Worm (Caenorhabditis elegans): ENCODE results near the gene Y43F8B.17.

The Y43F8B.17 gene

ce11 chrV:19484507-19484906, at the start of gene Y43F8B.17:
TSS of gene Y43F8B.17 (plus strand) at chrV:19484721.
- TF ChIP-seq him-1 (tag; optimal IDR thresholded peaks at IDR 0.05) (no peak), dao-5 (tag; optimal IDR thresholded peaks at IDR 0.05) (no peak), W03F9.2 (tag; optimal IDR thresholded peaks at IDR 0.05) (no peak)

ce11 chrV:19436307-19436706, 48.2 kb upstream of the Y43F8B.17 start, which contains the start of gene C25F9.14:
TSS of gene C25F9.14 (plus strand) at chrV:19436484.
- TF ChIP-seq dao-5 (tag; optimal IDR thresholded peaks at IDR 0.05) (no peak), W03F9.2 (tag; optimal IDR thresholded peaks at IDR 0.05) (no peak), him-1 (tag; optimal IDR thresholded peaks at IDR 0.05) (no peak)

ce11 chrV:19443599-19443998, 40.9 kb upstream of the Y43F8B.17 start:
- no peak for TF ChIP-seq W03F9.2 (tag; optimal IDR thresholded peaks at IDR 0.05)
- TF ChIP-seq him-1 (tag; optimal IDR thresholded peaks at IDR 0.05) = no peak
- no peak for TF ChIP-seq dao-5 (tag; optimal IDR thresholded peaks at IDR 0.05)

ce11 chrV:19445442-19445841, 39.1 kb upstream of the Y43F8B.17 start, which contains the start of gene M04C3.1:
TSS of gene M04C3.1 (minus strand) at chrV:19445605.
- TF ChIP-seq dao-5 (tag; optimal IDR thresholded peaks at IDR 0.05) = no peak
- TF ChIP-seq him-1 (tag; optimal IDR thresholded peaks at IDR 0.05) = no peak
- no peak for TF ChIP-seq W03F9.2 (tag; optimal IDR thresholded peaks at IDR 0.05)

ce11 chrV:19448805-19449204, 35.7 kb upstream of the Y43F8B.17 start, which contains the start of gene M04C3.2:
TSS of gene M04C3.2 (minus strand) at chrV:19448905.
- TF ChIP-seq dao-5 (tag; optimal IDR thresholded peaks at IDR 0.05) (no peak), him-1 (tag; optimal IDR thresholded peaks at IDR 0.05) (no peak), W03F9.2 (tag; optimal IDR thresholded peaks at IDR 0.05) (no peak)

ce11 chrV:19449544-19449943, 35.0 kb upstream of the Y43F8B.17 start, which contains the start of gene M04C3.5:
TSS of gene M04C3.5 (plus strand) at chrV:19449733.
- TF ChIP-seq him-1 (tag; optimal IDR thresholded peaks at IDR 0.05) = no peak

ce11 chrV:19455650-19456049, 28.9 kb upstream of the Y43F8B.17 start, which contains the start of the genes Y43F8B.13 and Y43F8B.14:
TSS of gene Y43F8B.13 (plus strand) at chrV:19455950.
TSS of gene Y43F8B.14 (minus strand) at chrV:19455971.
- TF ChIP-seq W03F9.2 (tag; optimal IDR thresholded peaks at IDR 0.05) (no peak), dao-5 (tag; optimal IDR thresholded peaks at IDR 0.05) (no peak), him-1 (tag; optimal IDR thresholded peaks at IDR 0.05) (no peak)

ce11 chrV:19457120-19457519, 27.4 kb upstream of the Y43F8B.17 start, which contains the start of gene Y43F8B.24:
TSS of gene Y43F8B.24 (plus strand) at chrV:19457420.
- TF ChIP-seq him-1 (tag; optimal IDR thresholded peaks at IDR 0.05) (no peak), W03F9.2 (tag; optimal IDR thresholded peaks at IDR 0.05) (no peak), dao-5 (tag; optimal IDR thresholded peaks at IDR 0.05) (no peak)

ce11 chrV:19462020-19462419, 22.5 kb upstream of the Y43F8B.17 start, which contains the start of gene Y43F8B.15:
TSS of gene Y43F8B.15 (minus strand) at chrV:19462120.
- TF ChIP-seq him-1 (tag; optimal IDR thresholded peaks at IDR 0.05) = no peak
- TF ChIP-seq dao-5 (tag; optimal IDR thresholded peaks at IDR 0.05) = no peak
- no peak for TF ChIP-seq W03F9.2 (tag; optimal IDR thresholded peaks at IDR 0.05)

ce11 chrV:19462612-19463011, 21.9 kb upstream of the Y43F8B.17 start, which contains the start of gene Y43F8B.25:
TSS of gene Y43F8B.25 (plus strand) at chrV:19462912.
- TF ChIP-seq dao-5 (tag; optimal IDR thresholded peaks at IDR 0.05) (no peak), him-1 (tag; optimal IDR thresholded peaks at IDR 0.05) (no peak), W03F9.2 (tag; optimal IDR thresholded peaks at IDR 0.05) (no peak)

ce11 chrV:19467574-19467973, 16.9 kb upstream of the Y43F8B.17 start, which contains the start of gene Y43F8B.23:
TSS of gene Y43F8B.23 (minus strand) at chrV:19467648.
- TF ChIP-seq him-1 (tag; optimal IDR thresholded peaks at IDR 0.05) = no peak
- TF ChIP-seq dao-5 (tag; optimal IDR thresholded peaks at IDR 0.05) = no peak
- no peak for TF ChIP-seq W03F9.2 (tag; optimal IDR thresholded peaks at IDR 0.05)

ce11 chrV:19468083-19468482, 16.4 kb upstream of the Y43F8B.17 start, which contains the start of gene Y43F8B.12:
TSS of gene Y43F8B.12 (plus strand) at chrV:19468383.
- TF ChIP-seq W03F9.2 (tag; optimal IDR thresholded peaks at IDR 0.05) = no peak
- TF ChIP-seq dao-5 (tag; optimal IDR thresholded peaks at IDR 0.05) = no peak
- no peak for TF ChIP-seq him-1 (tag; optimal IDR thresholded peaks at IDR 0.05)

ce11 chrV:19470385-19470784, 14.1 kb upstream of the Y43F8B.17 start, which contains the start of gene Y43F8B.11:
TSS of gene Y43F8B.11 (plus strand) at chrV:19470685.
- TF ChIP-seq dao-5 (tag; optimal IDR thresholded peaks at IDR 0.05) = no peak
- no peak for TF ChIP-seq W03F9.2 (tag; optimal IDR thresholded peaks at IDR 0.05)
- TF ChIP-seq him-1 (tag; optimal IDR thresholded peaks at IDR 0.05) = no peak

ce11 chrV:19473842-19474514, 10.5 kb upstream of the Y43F8B.17 start, which contains the start of gene Y43F8B.10:
TSS of gene Y43F8B.10 (plus strand) at chrV:19474464.
- TF ChIP-seq W03F9.2 (tag; optimal IDR thresholded peaks at IDR 0.05) = no peak
- TF ChIP-seq him-1 (tag; optimal IDR thresholded peaks at IDR 0.05) = no peak
- TF ChIP-seq dao-5 (tag; optimal IDR thresholded peaks at IDR 0.05) = no peak

Measured in whole organism, L4/young adult.